Fruit fly (Drosophila melanogaster): ENCODE data around the gene CG5854.

The CG5854 gene

DNA sequence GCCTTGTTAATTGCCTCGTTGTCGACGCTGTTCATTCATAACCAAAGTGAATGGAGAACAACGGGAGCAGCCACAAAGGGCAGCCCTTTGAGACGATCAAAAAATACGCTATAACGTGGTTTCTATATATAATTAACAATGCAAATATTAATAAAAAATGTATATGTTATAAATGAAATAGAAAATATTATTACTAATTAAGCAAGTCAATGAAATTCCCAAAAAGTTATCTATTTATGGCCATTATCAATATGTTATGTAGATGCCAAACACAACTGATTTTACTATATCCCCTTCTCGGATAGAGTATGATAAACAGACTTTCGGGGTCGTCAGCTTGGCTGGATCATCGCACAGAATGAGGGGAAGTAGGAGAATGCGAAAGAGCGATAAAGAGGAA is 35.7 kb downstream of the CG5854 start (continued):
- TF ChIP-seq CG32767 (GFP tag; IDR thresholded peaks at IDR 0.05) (peak; percentile 42; the same call in 1 of the 2 replicates), CG7372 (GFP tag; IDR thresholded peaks at IDR 0.05) (no peak), D19B (GFP tag; optimal IDR thresholded peaks at IDR 0.05) (no peak), ato (GFP tag; IDR thresholded peaks at IDR 0.05; ENCODE audit: partially characterized antibody) (no peak), cas (GFP tag; IDR thresholded peaks at IDR 0.05) (0 out of 2 replicates have a peak, but pooled peaks have one; percentile 39), ase (GFP tag; IDR thresholded peaks at IDR 0.05) (peak; percentile 58; the same call in 1 of the 3 replicates), CG31365 (tag; optimal IDR thresholded peaks at IDR 0.05) (no peak), Hr39 (optimal IDR thresholded peaks at IDR 0.05) (no peak), klu (GFP tag; IDR thresholded peaks at IDR 0.05) (peak; percentile 49; the same call in 1 of the 2 replicates), CG16815 (GFP tag; optimal IDR thresholded peaks at IDR 0.05) (no peak), Sin3A (optimal IDR thresholded peaks at IDR 0.05) (no peak), CG34376 (GFP tag; optimal IDR thresholded peaks at IDR 0.05) (no peak), nau (GFP tag; optimal IDR thresholded peaks at IDR 0.05) (no peak), jing (GFP tag; optimal IDR thresholded peaks at IDR 0.05) (no peak), Adf1 (GFP tag; IDR thresholded peaks at IDR 0.05) (no peak), CG11093 (GFP tag; IDR thresholded peaks at IDR 0.05) (no peak), CG6765 (GFP tag; optimal IDR thresholded peaks at IDR 0.05) (no peak), ci (GFP tag; IDR thresholded peaks at IDR 0.05) (0 out of 3 replicates have a peak, but pooled peaks have one; percentile 52), CG10979 (tag; optimal IDR thresholded peaks at IDR 0.05) (peak; percentile 49), run (tag; optimal IDR thresholded peaks at IDR 0.05) (peak; percentile 21), CG32772 (GFP tag; IDR thresholded peaks at IDR 0.05) (0 out of 2 replicates have a peak, but pooled peaks have one; percentile 16), br (optimal IDR thresholded peaks at IDR 0.05) (no peak), sna (GFP tag; IDR thresholded peaks at IDR 0.05; ENCODE audit: partially characterized antibody) (no peak), CG3995 (GFP tag; optimal IDR thresholded peaks at IDR 0.05) (no peak), gce (GFP tag; IDR thresholded peaks at IDR 0.05) (no peak), D (optimal IDR thresholded peaks at IDR 0.05) (no peak), D (GFP tag; optimal IDR thresholded peaks at IDR 0.05) (no peak), bab2 (GFP tag; optimal IDR thresholded peaks at IDR 0.05) (no peak), Dll (GFP tag; IDR thresholded peaks at IDR 0.05; ENCODE audit: partially characterized antibody) (no peak), HLH54F (GFP tag; optimal IDR thresholded peaks at IDR 0.05) (no peak), sc (optimal IDR thresholded peaks at IDR 0.05) (no peak), sc (GFP tag; optimal IDR thresholded peaks at IDR 0.05) (peak; percentile 20), Ada2b (GFP tag; IDR thresholded peaks at IDR 0.05) (0 out of 2 replicates have a peak, but pooled peaks have one; percentile 16), oc (tag; optimal IDR thresholded peaks at IDR 0.05) (no peak), Hr51 (GFP tag; optimal IDR thresholded peaks at IDR 0.05) (peak in 1 of 2 experiments; percentile 71), CG8359 (GFP tag; optimal IDR thresholded peaks at IDR 0.05; ENCODE audit: borderline replicate concordance) (no peak), pum (GFP tag; optimal IDR thresholded peaks at IDR 0.05) (no peak), CG34422 (GFP tag; IDR thresholded peaks at IDR 0.05) (no peak; the same call in 1 of the 3 replicates), Camta (GFP tag; optimal IDR thresholded peaks at IDR 0.05) (no peak), Rfx (GFP tag; IDR thresholded peaks at IDR 0.05) (peak; percentile 48), Fer2 (tag; optimal IDR thresholded peaks at IDR 0.05) (peak; percentile 46), gt (GFP tag; IDR thresholded peaks at IDR 0.05) (no peak), Oli (tag; optimal IDR thresholded peaks at IDR 0.05) (peak; percentile 54), CG12942 (GFP tag; optimal IDR thresholded peaks at IDR 0.05) (no peak), sr (GFP tag; IDR thresholded peaks at IDR 0.05) (no peak), CG4360 (GFP tag; IDR thresholded peaks at IDR 0.05) (no peak), E2f1 (GFP tag; IDR thresholded peaks at IDR 0.05) (0 out of 2 replicates have a peak, but pooled peaks have one; percentile 25), fd3F (GFP tag; optimal IDR thresholded peaks at IDR 0.05) (peak; percentile 52), gcm (GFP tag; optimal IDR thresholded peaks at IDR 0.05) (peak; percentile 47), Oaz (GFP tag; IDR thresholded peaks at IDR 0.05) (no peak; the same call in 1 of the 2 replicates), H15 (GFP tag; IDR thresholded peaks at IDR 0.05) (no peak), CG13424 (tag; optimal IDR thresholded peaks at IDR 0.05) (peak; percentile 78), CG7963 (GFP tag; IDR thresholded peaks at IDR 0.05; ENCODE audit: partially characterized antibody) (no peak)
